Fruit fly (Drosophila melanogaster) whole organism, larva: Measurements from ENCODE around the gene mei-218.

ENCODE experiments used
- noc ChIP-seq: fragments of 200-800 bp; sonication (Bioruptor generic); optimal IDR thresholded peaks from 3 replicates; lab custom pipeline; 2019; ENCODE audit warnings: missing biosample characterization, mild to moderate bottlenecking, missing genetic modification characterization, moderate library complexity

Gene mei-218

DNA sequence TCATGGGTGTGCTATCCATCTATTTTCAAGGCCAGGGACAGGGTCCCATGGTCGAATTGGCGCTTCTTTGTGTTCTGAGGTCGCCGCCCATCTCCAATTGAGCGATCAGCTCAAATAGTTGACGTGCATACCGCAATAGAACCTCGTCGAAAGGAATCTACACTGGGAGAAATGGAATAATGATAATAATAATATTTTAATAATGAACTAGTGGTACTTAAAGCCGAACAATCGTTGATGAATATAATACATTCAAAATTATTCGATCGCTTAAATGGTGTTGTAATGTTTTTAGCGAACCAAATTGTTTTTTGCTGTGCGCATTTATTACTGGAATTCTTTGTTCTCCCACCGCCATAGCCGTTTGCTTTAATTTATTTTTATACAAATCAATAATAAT, 52.2 kb downstream of the mei-218 start:
- no peak for TF ChIP-seq noc (tag; lab: Kevin White, UChicago)

DNA sequence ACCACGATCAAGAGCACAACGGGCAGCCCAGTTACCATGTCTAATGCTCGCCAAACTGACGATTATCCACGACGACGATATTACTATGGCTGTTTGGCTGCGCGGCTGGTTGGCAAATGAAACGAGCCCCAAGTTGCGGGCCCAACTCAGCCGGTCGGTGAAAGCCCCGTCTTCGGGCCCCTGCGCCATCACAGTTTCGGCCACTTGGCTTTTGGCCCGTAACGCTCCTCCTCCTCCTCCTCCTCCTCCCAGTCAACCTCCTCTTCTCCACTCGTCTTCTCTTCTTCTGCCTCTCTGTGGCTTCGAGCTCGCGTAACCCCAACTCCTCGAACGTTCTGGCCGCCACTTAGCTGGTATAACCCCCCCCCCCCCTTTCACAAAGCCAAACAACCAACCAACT, 55.2 kb downstream of the mei-218 start, which contains the start of gene CG8945:
CG8945 (minus strand) TSS at position 101 of the 400 bp plus-strand sequence.
- TF ChIP-seq noc (tag; lab: Kevin White, UChicago) = no peak
